Fruit fly (Drosophila melanogaster): ENCODE measurements around the gene CG17672.

CG17672 gene

DNA sequence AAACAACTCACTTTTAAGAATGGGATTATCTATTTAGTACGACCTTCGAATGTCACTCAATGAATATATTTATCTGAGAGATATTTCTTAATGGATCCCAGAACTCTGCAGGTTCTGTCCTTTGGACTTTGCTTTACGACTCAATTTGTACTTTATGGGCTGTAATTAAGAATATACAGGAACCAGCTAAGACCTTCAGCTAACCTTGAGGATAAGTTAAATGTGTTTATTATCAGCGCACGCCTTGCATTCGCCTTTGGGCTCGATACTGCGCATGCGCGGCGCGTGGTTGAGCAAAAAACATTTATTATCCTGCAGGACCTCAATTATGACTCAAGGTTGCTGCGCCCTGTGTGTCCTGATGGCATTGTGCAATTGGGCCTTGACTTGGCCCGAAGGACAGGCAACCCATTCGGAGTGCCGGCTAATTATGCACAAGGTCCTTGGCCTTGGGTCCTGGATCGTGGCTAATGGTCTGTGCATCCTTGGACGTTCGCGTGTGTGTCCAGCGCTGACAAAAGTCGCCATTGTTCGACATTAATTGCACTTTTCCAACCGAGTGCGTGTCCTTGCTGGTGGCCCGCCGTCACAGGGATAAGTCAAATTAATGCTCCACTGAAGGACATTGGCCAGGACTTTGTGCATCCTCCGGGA lies 52.6 kb downstream of the CG17672 start (continued):
- no peak for TF ChIP-seq al (GFP tag; IDR thresholded peaks at IDR 0.05)
- TF ChIP-seq CG33213 (GFP tag; optimal IDR thresholded peaks at IDR 0.05): no peak
- TF ChIP-seq cad (GFP tag; optimal IDR thresholded peaks at IDR 0.05): peak; percentile 95
- TF ChIP-seq sc (optimal IDR thresholded peaks at IDR 0.05): no peak
- no peak for TF ChIP-seq sc (GFP tag; optimal IDR thresholded peaks at IDR 0.05)
- TF ChIP-seq ranshi (GFP tag; IDR thresholded peaks at IDR 0.05): no peak
- peak; percentile 16 for TF ChIP-seq CG15479 (GFP tag; optimal IDR thresholded peaks at IDR 0.05)
- no peak for TF ChIP-seq az2 (GFP tag; optimal IDR thresholded peaks at IDR 0.05)
- TF ChIP-seq CG8478 (optimal IDR thresholded peaks at IDR 0.05): peak; percentile 63
- TF ChIP-seq CG7963 (GFP tag; IDR thresholded peaks at IDR 0.05; ENCODE audit: partially characterized antibody): no peak
- TF ChIP-seq D (optimal IDR thresholded peaks at IDR 0.05): peak; percentile 98
- TF ChIP-seq D (GFP tag; optimal IDR thresholded peaks at IDR 0.05): no peak
- no peak for TF ChIP-seq aop (GFP tag; IDR thresholded peaks at IDR 0.05)
- TF ChIP-seq Camta (GFP tag; optimal IDR thresholded peaks at IDR 0.05): no peak
- no peak for TF ChIP-seq vvl (GFP tag; IDR thresholded peaks at IDR 0.05)
- no peak for TF ChIP-seq CG10147 (GFP tag; optimal IDR thresholded peaks at IDR 0.05)
- no peak for TF ChIP-seq inv (GFP tag; IDR thresholded peaks at IDR 0.05; ENCODE audit: partially characterized antibody)
- no peak for TF ChIP-seq CG8281 (tag; optimal IDR thresholded peaks at IDR 0.05)

DNA sequence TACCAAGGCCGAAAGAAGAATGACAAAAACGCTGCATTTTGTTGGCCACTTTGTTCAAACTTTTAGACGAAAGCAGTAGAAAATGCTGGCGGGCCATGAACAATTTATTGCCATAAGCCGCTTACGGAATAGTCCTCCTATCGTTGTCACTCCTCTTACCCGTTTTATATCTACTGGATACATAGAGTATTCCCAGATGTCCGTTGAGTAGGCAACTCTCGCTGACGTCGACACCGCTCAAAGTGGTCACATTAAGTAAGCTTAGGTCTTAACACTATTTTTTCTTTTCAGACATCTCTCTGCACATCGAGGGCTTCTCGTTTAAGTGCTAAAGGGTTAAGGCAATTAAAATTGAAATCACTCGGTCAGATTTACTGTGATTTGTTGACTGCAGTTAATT lies 54.7 kb downstream of the CG17672 start:
- TF ChIP-seq pnt (GFP tag; optimal IDR thresholded peaks at IDR 0.05) (no peak), oc (tag; optimal IDR thresholded peaks at IDR 0.05) (peak; percentile 92), zfh1 (GFP tag; IDR thresholded peaks at IDR 0.05) (no peak), Chrac-16 (GFP tag; optimal IDR thresholded peaks at IDR 0.05) (no peak), ara (GFP tag; IDR thresholded peaks at IDR 0.05) (0 out of 2 replicates have a peak, but pooled peaks have one; percentile 18), sens (GFP tag) (peak; percentile 14)

dm6 chr3L:13084477-13084876 lies 55.7 kb downstream of the CG17672 start:
- TF ChIP-seq CG15073 (GFP tag; optimal IDR thresholded peaks at IDR 0.05) (no peak), chm (GFP tag; IDR thresholded peaks at IDR 0.05) (no peak), seq (GFP tag; IDR thresholded peaks at IDR 0.05) (0 out of 2 replicates have a peak, but pooled peaks have one; percentile 23), peb (GFP tag; IDR thresholded peaks at IDR 0.05) (no peak), CG17328 (GFP tag; IDR thresholded peaks at IDR 0.05) (no peak), bab2 (GFP tag; optimal IDR thresholded peaks at IDR 0.05) (no peak), E2f2 (GFP tag; IDR thresholded peaks at IDR 0.05) (no peak), zf30C (GFP tag; optimal IDR thresholded peaks at IDR 0.05) (no peak), NC2β (GFP tag; optimal IDR thresholded peaks at IDR 0.05) (no peak), corto (GFP tag; optimal IDR thresholded peaks at IDR 0.05) (no peak), CG6854 (GFP tag; optimal IDR thresholded peaks at IDR 0.05) (no peak), Dfd (GFP tag; optimal IDR thresholded peaks at IDR 0.05) (no peak), Poxn (GFP tag; IDR thresholded peaks at IDR 0.05) (no peak), crol (GFP tag; IDR thresholded peaks at IDR 0.05) (0 out of 2 replicates have a peak, but pooled peaks have one; percentile 22), HLH4C (GFP tag; IDR thresholded peaks at IDR 0.05; ENCODE audit: partially characterized antibody) (no peak), stwl (tag; optimal IDR thresholded peaks at IDR 0.05) (no peak), zen (tag; optimal IDR thresholded peaks at IDR 0.05) (peak; percentile 5), Doc2 (GFP tag; IDR thresholded peaks at IDR 0.05) (no peak), nerfin-1 (tag; optimal IDR thresholded peaks at IDR 0.05) (peak; percentile 18), NC2α (GFP tag; optimal IDR thresholded peaks at IDR 0.05) (no peak), grau (tag; optimal IDR thresholded peaks at IDR 0.05) (no peak), tap (tag; optimal IDR thresholded peaks at IDR 0.05) (peak; percentile 46), chinmo (GFP tag; IDR thresholded peaks at IDR 0.05; ENCODE audit: partially characterized antibody) (no peak), bigmax (GFP tag; optimal IDR thresholded peaks at IDR 0.05) (no peak), Hmx (GFP tag; optimal IDR thresholded peaks at IDR 0.05) (no peak), CG17568 (GFP tag; optimal IDR thresholded peaks at IDR 0.05) (peak; percentile 61), kni (GFP tag; optimal IDR thresholded peaks at IDR 0.05) (no peak), vvl (GFP tag; IDR thresholded peaks at IDR 0.05) (peak; percentile 43; the same call in 1 of the 2 replicates)

All from whole organism, embryonic.